Worm (Caenorhabditis elegans) whole organism, midembryonic: Measurements from ENCODE around the gene npp-1.

Experiments used
- T22C8.4 ChIP-seq: fragments of 200-800 bp; sonication (Bioruptor generic); IDR thresholded peaks from 2 replicates; pipeline ENCODE4 v1.3.6; 2022; ENCODE audit warnings: missing genetic modification characterization, missing compliant biosample characterization
- cog-1 ChIP-seq: sonication (generic microtip); optimal IDR thresholded peaks from 2 replicates; lab custom pipeline; 2016; ENCODE audit warnings: missing genetic modification characterization, missing compliant biosample characterization
- flt-1 ChIP-seq: fragments of 200-800 bp; sonication (Bioruptor generic); IDR thresholded peaks from 2 replicates; pipeline ENCODE4 v1.3.6; 2022; ENCODE audit warnings: missing genetic modification characterization, missing compliant biosample characterization
- klf-2 ChIP-seq: fragments of 200-800 bp; sonication (Bioruptor generic); conservative IDR thresholded peaks from 2 replicates; pipeline ENCODE4 v1.3.6; 2022; ENCODE audit warnings: missing genetic modification reagents, missing genetic modification characterization, missing compliant biosample characterization
- med-1 ChIP-seq: sonication (generic microtip); optimal IDR thresholded peaks from 2 replicates; lab custom pipeline; 2017; ENCODE audit warnings: missing genetic modification characterization, mild to moderate bottlenecking, missing compliant biosample characterization, antibody characterized with exemption, missing genetic modification reagents; ENCODE audit not compliant: insufficient read depth
- ref-1 ChIP-seq: fragments of 200-800 bp; sonication (Bioruptor generic); conservative IDR thresholded peaks from 2 replicates; pipeline ENCODE4 v1.3.6; 2022; ENCODE audit warnings: missing genetic modification reagents, missing genetic modification characterization, missing compliant biosample characterization
- tab-1 ChIP-seq: fragments of 200-800 bp; sonication (Bioruptor generic); IDR thresholded peaks from 2 replicates; pipeline ENCODE4 v1.3.6; 2022; ENCODE audit warnings: missing genetic modification characterization, missing compliant biosample characterization
- ztf-23 ChIP-seq: fragments of 200-800 bp; sonication (Bioruptor generic); IDR thresholded peaks from 2 replicates; pipeline ENCODE4 v1.3.6; 2022; ENCODE audit warnings: missing genetic modification reagents, missing genetic modification characterization, missing compliant biosample characterization
- ztf-29 ChIP-seq: fragments of 200-800 bp; sonication (Bioruptor generic); IDR thresholded peaks from 2 replicates; pipeline ENCODE4 v1.3.6; 2022; ENCODE audit warnings: missing genetic modification reagents, missing genetic modification characterization, missing compliant biosample characterization

The npp-1 gene

ce11 chrIV:9857952-9858488 lies at the start of gene npp-1:
TSS of gene npp-1 (plus strand) at chrIV:9858488.
- TF ChIP-seq klf-2 (GFP tag; lab: Robert Waterston, UW) (no peak), flt-1 (no peak), T22C8.4 (GFP tag; lab: Robert Waterston, UW) (no peak), ztf-23 (GFP tag; lab: Robert Waterston, UW) (no peak), ztf-29 (GFP tag; lab: Robert Waterston, UW) (no peak), tab-1 (GFP tag; lab: Robert Waterston, UW) (no peak), med-1 (GFP tag; lab: Kevin White, UChicago) (no peak), cog-1 (tag; lab: Kevin White, UChicago) (no peak), ref-1 (no peak)

- TF ChIP-seq klf-2 (GFP tag; lab: Robert Waterston, UW), result no peak
- TF ChIP-seq cog-1 (tag; lab: Kevin White, UChicago), result no peak
- no peak for TF ChIP-seq ztf-23 (GFP tag; lab: Robert Waterston, UW)
- no peak for TF ChIP-seq ref-1
- no peak for TF ChIP-seq tab-1 (GFP tag; lab: Robert Waterston, UW)
- no peak for TF ChIP-seq T22C8.4 (GFP tag; lab: Robert Waterston, UW)
- no peak for TF ChIP-seq med-1 (GFP tag; lab: Kevin White, UChicago)
- no peak for TF ChIP-seq ztf-29 (GFP tag; lab: Robert Waterston, UW)
- TF ChIP-seq flt-1, result no peak
These were observed 47.7 kb upstream of the npp-1 start, which contains the start of gene dct-15 for ce11 chrIV:9810633-9811032. TSS of gene dct-15 (minus strand) at chrIV:9810733.

- TF ChIP-seq klf-2 (GFP tag; lab: Robert Waterston, UW), result no peak
- TF ChIP-seq tab-1 (GFP tag; lab: Robert Waterston, UW), result no peak
- TF ChIP-seq med-1 (GFP tag; lab: Kevin White, UChicago), result no peak
- TF ChIP-seq cog-1 (tag; lab: Kevin White, UChicago), result no peak
- TF ChIP-seq T22C8.4 (GFP tag; lab: Robert Waterston, UW), result no peak
- TF ChIP-seq ztf-23 (GFP tag; lab: Robert Waterston, UW), result no peak
- no peak for TF ChIP-seq ref-1
- no peak for TF ChIP-seq flt-1
- TF ChIP-seq ztf-29 (GFP tag; lab: Robert Waterston, UW), result no peak
These were observed 46.8 kb upstream of the npp-1 start for ce11 chrIV:9811487-9811886.

- TF ChIP-seq med-1 (GFP tag; lab: Kevin White, UChicago) (no peak), T22C8.4 (GFP tag; lab: Robert Waterston, UW) (no peak), flt-1 (no peak), ztf-23 (GFP tag; lab: Robert Waterston, UW) (no peak), cog-1 (tag; lab: Kevin White, UChicago) (no peak), ref-1 (no peak), tab-1 (GFP tag; lab: Robert Waterston, UW) (no peak), ztf-29 (GFP tag; lab: Robert Waterston, UW) (no peak), klf-2 (GFP tag; lab: Robert Waterston, UW) (no peak)
These were observed 42.9 kb upstream of the npp-1 start, which contains the start of gene egl-20 for ce11 chrIV:9815432-9815831. TSS of gene egl-20 (minus strand) at chrIV:9815532.

ce11 chrIV:9821621-9822020 lies 36.7 kb upstream of the npp-1 start, which contains the start of gene col-123:
TSS of gene col-123 (plus strand) at chrIV:9821921.
- no peak for TF ChIP-seq cog-1 (tag; lab: Kevin White, UChicago)
- no peak for TF ChIP-seq flt-1
- no peak for TF ChIP-seq ref-1
- no peak for TF ChIP-seq T22C8.4 (GFP tag; lab: Robert Waterston, UW)
- TF ChIP-seq ztf-29 (GFP tag; lab: Robert Waterston, UW), result no peak
- TF ChIP-seq med-1 (GFP tag; lab: Kevin White, UChicago), result no peak
- TF ChIP-seq tab-1 (GFP tag; lab: Robert Waterston, UW), result no peak
- TF ChIP-seq ztf-23 (GFP tag; lab: Robert Waterston, UW), result no peak
- no peak for TF ChIP-seq klf-2 (GFP tag; lab: Robert Waterston, UW)

ce11 chrIV:9822585-9822984 lies 35.7 kb upstream of the npp-1 start:
- TF ChIP-seq med-1 (GFP tag; lab: Kevin White, UChicago) (no peak), flt-1 (no peak), ztf-23 (GFP tag; lab: Robert Waterston, UW) (no peak), klf-2 (GFP tag; lab: Robert Waterston, UW) (no peak), cog-1 (tag; lab: Kevin White, UChicago) (no peak), ref-1 (no peak), T22C8.4 (GFP tag; lab: Robert Waterston, UW) (no peak), tab-1 (GFP tag; lab: Robert Waterston, UW) (no peak), ztf-29 (GFP tag; lab: Robert Waterston, UW) (no peak)

ce11 chrIV:9824480-9824879 lies 33.8 kb upstream of the npp-1 start, which contains the start of gene catp-6:
TSS of gene catp-6 (minus strand) at chrIV:9824580.
- TF ChIP-seq ref-1 (no peak), cog-1 (tag; lab: Kevin White, UChicago) (no peak), ztf-29 (GFP tag; lab: Robert Waterston, UW) (no peak), ztf-23 (GFP tag; lab: Robert Waterston, UW) (no peak), tab-1 (GFP tag; lab: Robert Waterston, UW) (no peak), med-1 (GFP tag; lab: Kevin White, UChicago) (no peak), flt-1 (no peak), T22C8.4 (GFP tag; lab: Robert Waterston, UW) (no peak), klf-2 (GFP tag; lab: Robert Waterston, UW) (no peak)

- TF ChIP-seq ref-1, result no peak
- TF ChIP-seq ztf-29 (GFP tag; lab: Robert Waterston, UW), result peak; percentile 64; the same call in 1 of the 2 replicates
These were observed 33.0 kb upstream of the npp-1 start, which contains the start of gene mtr-4 for ce11 chrIV:9825196-9825744. TSS of gene mtr-4 (plus strand) at chrIV:9825694.

- TF ChIP-seq klf-2 (GFP tag; lab: Robert Waterston, UW) (no peak), flt-1 (no peak), ztf-29 (GFP tag; lab: Robert Waterston, UW) (no peak), ref-1 (no peak), med-1 (GFP tag; lab: Kevin White, UChicago) (no peak), tab-1 (GFP tag; lab: Robert Waterston, UW) (no peak), T22C8.4 (GFP tag; lab: Robert Waterston, UW) (no peak), ztf-23 (GFP tag; lab: Robert Waterston, UW) (no peak), cog-1 (tag; lab: Kevin White, UChicago) (no peak)
These were observed 25.7 kb upstream of the npp-1 start, which contains the start of gene kin-21 for ce11 chrIV:9832586-9832985. TSS of gene kin-21 (plus strand) at chrIV:9832886.
